Worm (Caenorhabditis elegans) whole organism, young adult: ENCODE results near the gene Y17G7B.3.

Experiments
- B0035.1 ChIP-seq: sonication (generic microtip); optimal IDR thresholded peaks from 2 replicates; lab custom pipeline; 2016; ENCODE audit warnings: missing genetic modification characterization, mild to moderate bottlenecking, missing compliant biosample characterization, missing genotype, missing genetic modification reagents
- B0336.3 ChIP-seq: fragments of 200-800 bp; sonication (Bioruptor generic); IDR thresholded peaks from 2 replicates; pipeline ENCODE4 v1.3.6; 2022; ENCODE audit warnings: missing genetic modification characterization, missing compliant biosample characterization
- F33H1.4 ChIP-seq: fragments of 200-800 bp; sonication (Bioruptor generic); IDR thresholded peaks from 2 replicates; pipeline ENCODE4 v1.3.6; 2022; ENCODE audit warnings: missing genetic modification reagents, missing genetic modification characterization, missing compliant biosample characterization
- F52B5.7 ChIP-seq: sonication (generic microtip); optimal IDR thresholded peaks from 2 replicates; lab custom pipeline; 2016; ENCODE audit warnings: mild to moderate bottlenecking, missing genetic modification characterization, missing compliant biosample characterization
- K11D2.4 ChIP-seq: fragments of 200-800 bp; sonication (Bioruptor generic); IDR thresholded peaks from 2 replicates; pipeline ENCODE4 v1.3.6; 2022; ENCODE audit warnings: missing genetic modification reagents, missing genetic modification characterization, missing compliant biosample characterization
- Y53G8AR.9 ChIP-seq: fragments of 200-800 bp; sonication (Bioruptor generic); conservative IDR thresholded peaks from 2 replicates; pipeline ENCODE4 v1.3.6; 2022; ENCODE audit warnings: missing genetic modification reagents, missing genetic modification characterization, missing compliant biosample characterization
- Y56A3A.18 ChIP-seq: fragments of 200-800 bp; sonication (Bioruptor generic); IDR thresholded peaks from 2 replicates; pipeline ENCODE4 v1.3.6; 2022; ENCODE audit warnings: missing genetic modification reagents, missing genetic modification characterization, missing compliant biosample characterization
- Y79H2A.3 ChIP-seq: fragments of 200-800 bp; sonication (Bioruptor generic); conservative IDR thresholded peaks from 2 replicates; pipeline ENCODE4 v1.3.6; 2022; ENCODE audit warnings: missing genetic modification reagents, missing genetic modification characterization, missing compliant biosample characterization
- Y95B8A.8 ChIP-seq: fragments of 200-800 bp; sonication (Bioruptor generic); IDR thresholded peaks from 2 replicates; pipeline ENCODE4 v1.3.6; 2022; ENCODE audit warnings: missing genetic modification reagents, missing genetic modification characterization, missing compliant biosample characterization
- ama-1 ChIP-seq, 3 experiments: fragments of 150-350 bp in 1 of 3; sonication (generic microtip) in 2 of 3; optimal IDR thresholded peaks; 2 replicates each; lab custom pipeline; 2014 to 2018; ENCODE audit warnings: missing biosample characterization in 2 of 3, missing genetic modification characterization in 2 of 3, missing genetic modification reagents in 2 of 3
- athp-1 ChIP-seq: sonication (generic microtip); optimal IDR thresholded peaks from 2 replicates; lab custom pipeline; 2017; ENCODE audit warnings: mild to moderate bottlenecking, missing genetic modification characterization, missing compliant biosample characterization
- attf-3 ChIP-seq: fragments of 200-800 bp; sonication (Bioruptor generic); conservative IDR thresholded peaks from 2 replicates; pipeline ENCODE4 v1.3.6; 2022; ENCODE audit warnings: missing genetic modification reagents, missing genetic modification characterization, missing compliant biosample characterization
- attf-5 ChIP-seq: fragments of 200-800 bp; sonication (Bioruptor generic); optimal IDR thresholded peaks from 2 replicates; lab custom pipeline; 2018; ENCODE audit warnings: mild to moderate bottlenecking, missing genetic modification characterization, missing compliant biosample characterization
- cebp-1 ChIP-seq, 2 experiments: fragments of 200-800 bp in 1 of 2; sonication (Bioruptor generic) in 1 of 2; sonication (generic microtip) in 1 of 2; IDR thresholded peaks in 1 of 2; optimal IDR thresholded peaks in 1 of 2; 2 replicates each; pipeline versions ENCODE4 v1.3.6 to Lab custom; 2017 to 2022; ENCODE audit warnings: missing compliant biosample characterization in 2 of 2, missing genetic modification characterization in 2 of 2, mild to moderate bottlenecking in 1 of 2, missing genetic modification reagents in 1 of 2, moderate library complexity in 1 of 2
- ceh-100 ChIP-seq: fragments of 200-800 bp; sonication (Bioruptor generic); IDR thresholded peaks from 2 replicates; pipeline ENCODE4 v1.3.6; 2022; ENCODE audit warnings: missing genetic modification reagents, missing genetic modification characterization, missing compliant biosample characterization
- ceh-91 ChIP-seq: fragments of 200-800 bp; sonication (Bioruptor generic); IDR thresholded peaks from 2 replicates; pipeline ENCODE4 v1.3.6; 2022; ENCODE audit warnings: missing genetic modification reagents, missing genetic modification characterization, missing compliant biosample characterization
- die-1 ChIP-seq: sonication (generic microtip); optimal IDR thresholded peaks from 2 replicates; lab custom pipeline; 2016; ENCODE audit warnings: missing genotype, mild to moderate bottlenecking, missing genetic modification characterization, missing compliant biosample characterization
- dox-1 ChIP-seq: fragments of 200-800 bp; sonication (Bioruptor generic); IDR thresholded peaks from 2 replicates; pipeline ENCODE4 v1.3.6; 2022; ENCODE audit warnings: missing genetic modification reagents, missing genetic modification characterization, missing compliant biosample characterization
- efl-1 ChIP-seq: fragments of 150-350 bp; optimal IDR thresholded peaks from 2 replicates; lab custom pipeline; 2014; ENCODE audit warnings: missing biosample characterization, missing genetic modification reagents, missing genetic modification characterization
- egl-44 ChIP-seq: fragments of 200-800 bp; sonication (Bioruptor generic); IDR thresholded peaks from 2 replicates; pipeline ENCODE4 v1.3.6; 2022; ENCODE audit warnings: missing genetic modification reagents, missing genetic modification characterization, missing compliant biosample characterization
- hrde-1 ChIP-seq: sonication (generic microtip); optimal IDR thresholded peaks from 2 replicates; lab custom pipeline; 2016; ENCODE audit warnings: missing genetic modification characterization, mild to moderate bottlenecking, missing compliant biosample characterization, moderate library complexity, missing genotype, missing genetic modification reagents, borderline replicate concordance
- lin-26 ChIP-seq: fragments of 200-800 bp; sonication (Bioruptor generic); IDR thresholded peaks from 2 replicates; pipeline ENCODE4 v1.3.6; 2022; ENCODE audit warnings: missing genetic modification reagents, missing genetic modification characterization, missing compliant biosample characterization
- madf-3 ChIP-seq: fragments of 200-800 bp; sonication (Bioruptor generic); IDR thresholded peaks from 2 replicates; pipeline ENCODE4 v1.3.6; 2022; ENCODE audit warnings: missing genetic modification reagents, missing genetic modification characterization, missing compliant biosample characterization
- madf-6 ChIP-seq: fragments of 200-800 bp; sonication (Bioruptor generic); IDR thresholded peaks from 2 replicates; pipeline ENCODE4 v1.3.6; 2022; ENCODE audit warnings: missing genetic modification reagents, missing genetic modification characterization, missing compliant biosample characterization
- nfya-2 ChIP-seq: fragments of 200-800 bp; sonication (Bioruptor generic); IDR thresholded peaks from 2 replicates; pipeline ENCODE4 v1.3.6; 2022; ENCODE audit warnings: missing genetic modification reagents, missing genetic modification characterization, missing compliant biosample characterization
- nfyb-1 ChIP-seq: fragments of 200-800 bp; sonication (Bioruptor generic); IDR thresholded peaks from 2 replicates; pipeline ENCODE4 v1.3.6; 2022; ENCODE audit warnings: missing genetic modification reagents, missing genetic modification characterization, missing compliant biosample characterization
- nhr-120 ChIP-seq: fragments of 200-800 bp; sonication (Bioruptor generic); IDR thresholded peaks from 2 replicates; pipeline ENCODE4 v1.3.6; 2022; ENCODE audit warnings: missing genetic modification characterization, missing compliant biosample characterization
- pbrm-1 ChIP-seq: fragments of 200-800 bp; sonication (Bioruptor generic); IDR thresholded peaks from 2 replicates; pipeline ENCODE4 v1.3.6; 2022; ENCODE audit warnings: missing genetic modification reagents, missing genetic modification characterization, missing compliant biosample characterization
- snpc-3.4 ChIP-seq: sonication (generic microtip); optimal IDR thresholded peaks from 2 replicates; lab custom pipeline; 2017; ENCODE audit warnings: missing genetic modification characterization, mild to moderate bottlenecking, missing compliant biosample characterization, antibody characterized with exemption, moderate library complexity, missing genotype, missing genetic modification reagents
- somi-1 ChIP-seq: fragments of 200-800 bp; sonication (Bioruptor generic); optimal IDR thresholded peaks from 2 replicates; lab custom pipeline; 2018; ENCODE audit warnings: mild to moderate bottlenecking, missing genetic modification characterization, missing compliant biosample characterization
- zfh-2 ChIP-seq: fragments of 200-800 bp; sonication (Bioruptor generic); conservative IDR thresholded peaks from 2 replicates; pipeline ENCODE4 v1.3.6; 2022; ENCODE audit warnings: missing genetic modification reagents, missing genetic modification characterization, missing compliant biosample characterization
- ztf-22 ChIP-seq: fragments of 200-800 bp; sonication (Bioruptor generic); optimal IDR thresholded peaks from 2 replicates; lab custom pipeline; 2018; ENCODE audit warnings: mild to moderate bottlenecking, missing genetic modification characterization, moderate library complexity, missing compliant biosample characterization

Y17G7B.3 gene

ce11 chrII:11962083-11962482 is 26.7 kb upstream of the Y17G7B.3 start, which contains the start of the genes W03C9.1 and W03C9.2:
TSS of gene W03C9.1 (minus strand) at chrII:11962128.
TSS of gene W03C9.2 (plus strand) at chrII:11962368.
- no peak for TF ChIP-seq B0336.3
- TF ChIP-seq snpc-3.4 (tag; lab: Kevin White, UChicago) = no peak
- peak; percentile 81 for TF ChIP-seq attf-3 (GFP tag; lab: Robert Waterston, UW)
- no peak for TF ChIP-seq nhr-120 (GFP tag; lab: Robert Waterston, UW)
- TF ChIP-seq, all 124 proteins: peak for 1

- TF ChIP-seq nfyb-1 (GFP tag; lab: Robert Waterston, UW) (peak; percentile 94), B0035.1 (no peak), nfya-2 (GFP tag; lab: Robert Waterston, UW) (0 out of 2 replicates have a peak, but pooled peaks have one; percentile 41)
Measured at ce11 chrII:11963132-11963630, 25.6 kb upstream of the Y17G7B.3 start.

- peak; percentile 37 for TF ChIP-seq F52B5.7 (tag; lab: Kevin White, UChicago)
- TF ChIP-seq cebp-1 (GFP tag; IDR thresholded peaks at IDR 0.05; lab: Robert Waterston, UW) = no peak
- peak; percentile 15 for TF ChIP-seq cebp-1 (tag; optimal IDR thresholded peaks at IDR 0.05; lab: Kevin White, UChicago)
- TF ChIP-seq Y95B8A.8 = no peak
- TF ChIP-seq ztf-22 = no peak
- TF ChIP-seq pbrm-1 (GFP tag; lab: Robert Waterston, UW) = 0 out of 2 replicates have a peak, but pooled peaks have one; percentile 39
- TF ChIP-seq efl-1 (GFP tag; lab: Kevin White, UChicago) = no peak
- TF ChIP-seq Y56A3A.18 (GFP tag; lab: Robert Waterston, UW) = 0 out of 2 replicates have a peak, but pooled peaks have one; percentile 61
- TF ChIP-seq nfya-2 (GFP tag; lab: Robert Waterston, UW) = 0 out of 2 replicates have a peak, but pooled peaks have one; percentile 64
- 0 out of 2 replicates have a peak, but pooled peaks have one; percentile 9 for TF ChIP-seq F33H1.4
- 0 out of 2 replicates have a peak, but pooled peaks have one; percentile 37 for TF ChIP-seq egl-44
- peak; percentile 30 for TF ChIP-seq ama-1 (optimal IDR thresholded peaks at IDR 0.05; lab: Kevin White, UChicago)
- no peak for TF ChIP-seq ama-1 (GFP tag; optimal IDR thresholded peaks at IDR 0.05; lab: Kevin White, UChicago)
- TF ChIP-seq attf-5 (GFP tag; lab: Kevin White, UChicago) = peak; percentile 42
- TF ChIP-seq madf-6 (GFP tag; lab: Robert Waterston, UW) = 0 out of 2 replicates have a peak, but pooled peaks have one; percentile 8
- peak; percentile 5 for TF ChIP-seq die-1
- peak; percentile 35 for TF ChIP-seq athp-1 (tag; lab: Kevin White, UChicago)
- peak; percentile 60 for TF ChIP-seq nfyb-1 (GFP tag; lab: Robert Waterston, UW)
- TF ChIP-seq Y79H2A.3 (GFP tag; lab: Robert Waterston, UW) = 0 out of 2 replicates have a peak, but pooled peaks have one; percentile 36
- TF ChIP-seq K11D2.4 = peak; percentile 12; the same call in 1 of the 2 replicates
- TF ChIP-seq madf-3 (GFP tag; lab: Robert Waterston, UW) = 0 out of 2 replicates have a peak, but pooled peaks have one; percentile 15
- 0 out of 2 replicates have a peak, but pooled peaks have one; percentile 60 for TF ChIP-seq Y53G8AR.9 (GFP tag; lab: Robert Waterston, UW)
- no peak for TF ChIP-seq somi-1 (GFP tag; lab: Kevin White, UChicago)
- TF ChIP-seq dox-1 = peak; percentile 20; the same call in 1 of the 2 replicates
- TF ChIP-seq lin-26 (GFP tag; lab: Robert Waterston, UW) = no peak
- TF ChIP-seq hrde-1 (tag; lab: Kevin White, UChicago) = peak; percentile 1
- TF ChIP-seq zfh-2 (GFP tag; lab: Robert Waterston, UW) = 0 out of 2 replicates have a peak, but pooled peaks have one; percentile 23
- no peak for TF ChIP-seq ceh-100 (GFP tag; lab: Robert Waterston, UW)
- TF ChIP-seq ceh-91 = 0 out of 2 replicates have a peak, but pooled peaks have one; percentile 29
Measured at ce11 chrII:11964847-11965246, 24.0 kb upstream of the Y17G7B.3 start.
